Worm (Caenorhabditis elegans): ENCODE measurements around the gene taf-9.
A peak's percentile ranks its signal among the peaks of the same experiment; 100 is the strongest.

taf-9 gene

DNA sequence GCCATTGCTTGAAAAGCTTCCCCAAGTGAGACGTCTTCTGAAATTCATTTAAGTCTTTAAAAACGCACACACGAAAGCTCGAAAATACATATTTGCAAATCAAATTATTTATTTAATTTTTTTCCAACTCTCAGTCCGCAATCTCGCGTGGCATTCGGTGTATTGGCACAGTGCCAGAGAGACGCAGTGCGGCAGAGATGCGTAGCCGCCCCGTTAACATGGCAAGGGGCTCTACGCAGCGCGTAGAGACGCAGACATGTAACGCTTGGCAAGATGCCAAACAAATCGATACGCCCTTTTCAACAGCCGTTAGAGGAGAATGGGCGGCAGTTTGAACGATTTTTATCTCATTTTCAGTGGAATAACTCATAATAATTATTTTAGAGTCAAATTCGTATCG is 19.5 kb downstream of the taf-9 start, which contains the start of the genes drr-2 and set-16 (continued):
- TF ChIP-seq dmd-8 (GFP tag; IDR thresholded peaks at IDR 0.05) (0 out of 2 replicates have a peak, but pooled peaks have one; percentile 51), fos-1 (tag; optimal IDR thresholded peaks at IDR 0.05) (peak; percentile 91), lin-15B (tag; optimal IDR thresholded peaks at IDR 0.05) (peak; percentile 95), madf-5 (GFP tag; IDR thresholded peaks at IDR 0.05) (peak; percentile 44 to 84; a peak in 1 of 4 replicates), daf-19 (GFP tag; conservative IDR thresholded peaks at IDR 0.05) (no peak), lim-7 (GFP tag; IDR thresholded peaks at IDR 0.05) (peak; percentile 61; the same call in 1 of the 2 replicates), F49E8.2 (tag; optimal IDR thresholded peaks at IDR 0.05; ENCODE audit: borderline replicate concordance) (peak; percentile 98), ama-1 (optimal IDR thresholded peaks at IDR 0.05) (peak; percentile 45), nhr-102 (tag; optimal IDR thresholded peaks at IDR 0.05) (peak; percentile 99), zfp-3 (GFP tag; conservative IDR thresholded peaks at IDR 0.05) (peak; percentile 99), ceh-44 (GFP tag; IDR thresholded peaks at IDR 0.05) (0 out of 2 replicates have a peak, but pooled peaks have one; percentile 41), ZK337.2 (GFP tag; IDR thresholded peaks at IDR 0.05) (0 out of 2 replicates have a peak, but pooled peaks have one; percentile 51), aha-1 (tag) (peak; percentile 100), dmd-9 (GFP tag; IDR thresholded peaks at IDR 0.05) (peak; percentile 98), Y48G9A.11 (GFP tag; IDR thresholded peaks at IDR 0.05) (peak; percentile 89), madf-9 (GFP tag; conservative IDR thresholded peaks at IDR 0.05) (peak; percentile 96), daf-8 (GFP tag; IDR thresholded peaks at IDR 0.05) (no peak), ctbp-1 (GFP tag; IDR thresholded peaks at IDR 0.05) (peak; percentile 98), lin-29 (GFP tag; IDR thresholded peaks at IDR 0.05) (peak; percentile 98), hlh-11 (tag; optimal IDR thresholded peaks at IDR 0.05) (peak; percentile 100), Y75B8A.6 (GFP tag; IDR thresholded peaks at IDR 0.05) (peak; percentile 97), F37D6.2 (tag; optimal IDR thresholded peaks at IDR 0.05) (peak; percentile 96), ztf-7 (tag; optimal IDR thresholded peaks at IDR 0.05) (peak; percentile 89), hlh-30 (tag; optimal IDR thresholded peaks at IDR 0.05; ENCODE audit: insufficient read depth) (peak; percentile 92), snpc-4 (tag; optimal IDR thresholded peaks at IDR 0.05) (no peak), zfp-2 (tag; optimal IDR thresholded peaks at IDR 0.05) (peak; percentile 94), attf-4 (tag; optimal IDR thresholded peaks at IDR 0.05) (no peak), lin-13 (GFP tag; optimal IDR thresholded peaks at IDR 0.05) (peak; percentile 99), nhr-6 (tag; optimal IDR thresholded peaks at IDR 0.05) (peak; percentile 99), nhr-10 (tag; optimal IDR thresholded peaks at IDR 0.05) (peak; percentile 94), T20F7.1 (GFP tag; optimal IDR thresholded peaks at IDR 0.05) (no peak), F44E2.7 (GFP tag; IDR thresholded peaks at IDR 0.05) (peak; percentile 96), nhr-77 (tag; optimal IDR thresholded peaks at IDR 0.05) (peak; percentile 98), lin-39 (tag; optimal IDR thresholded peaks at IDR 0.05) (no peak), skn-1 (tag; optimal IDR thresholded peaks at IDR 0.05) (peak; percentile 79), ceh-20 (GFP tag; IDR thresholded peaks at IDR 0.05) (peak; percentile 99), lsy-2 (tag; optimal IDR thresholded peaks at IDR 0.05) (peak; percentile 90 to 97), egl-43 (GFP tag; IDR thresholded peaks at IDR 0.05) (peak; percentile 97), duxl-1 (tag; optimal IDR thresholded peaks at IDR 0.05; ENCODE audit: poor library complexity) (peak; percentile 96), unc-62 (GFP tag; optimal IDR thresholded peaks at IDR 0.05 in 1 of 2) (peak in 1 of 2 experiments; percentile 98), unc-62 (tag; optimal IDR thresholded peaks at IDR 0.05) (no peak), nhr-76 (tag; optimal IDR thresholded peaks at IDR 0.05) (peak; percentile 77), sdz-12 (GFP tag; optimal IDR thresholded peaks at IDR 0.05) (peak; percentile 12), saeg-2 (GFP tag; IDR thresholded peaks at IDR 0.05) (peak; percentile 97), nhr-11 (tag; optimal IDR thresholded peaks at IDR 0.05) (peak; percentile 99), tag-97 (GFP tag; IDR thresholded peaks at IDR 0.05) (0 out of 2 replicates have a peak, but pooled peaks have one; percentile 71), vab-7 (GFP tag; IDR thresholded peaks at IDR 0.05) (peak; percentile 80), D1046.2 (GFP tag; IDR thresholded peaks at IDR 0.05) (peak; percentile 94), nhr-48 (tag; optimal IDR thresholded peaks at IDR 0.05) (peak; percentile 96), Y105C5A.15 (GFP tag; IDR thresholded peaks at IDR 0.05) (peak; percentile 66; the same call in 1 of the 2 replicates), zag-1 (tag; optimal IDR thresholded peaks at IDR 0.05) (peak; percentile 69), T26A8.4 (GFP tag; IDR thresholded peaks at IDR 0.05) (peak; percentile 99)

All from whole organism, L4 larva.